Fruit fly (Drosophila melanogaster): ENCODE results near the gene CG13775.

Gene CG13775

dm6 chr2L:6921360-6922090 lies 35.2 kb downstream of the CG13775 start:
- TF ChIP-seq h (GFP tag; optimal IDR thresholded peaks at IDR 0.05) (peak; percentile 30), fru (GFP tag; optimal IDR thresholded peaks at IDR 0.05) (peak; percentile 29), N (GFP tag; optimal IDR thresholded peaks at IDR 0.05) (no peak), Mio (GFP tag; optimal IDR thresholded peaks at IDR 0.05) (no peak), woc (GFP tag; optimal IDR thresholded peaks at IDR 0.05) (no peak), ey (GFP tag; optimal IDR thresholded peaks at IDR 0.05) (no peak), Myc (optimal IDR thresholded peaks at IDR 0.05) (peak; percentile 1), dl (GFP tag; optimal IDR thresholded peaks at IDR 0.05; ENCODE audit: insufficient read depth in 1 of 2, partially characterized antibody in 2 of 2) (no peak), Rel (GFP tag; optimal IDR thresholded peaks at IDR 0.05) (no peak), Rel (tag; optimal IDR thresholded peaks at IDR 0.05) (peak; percentile 66), Jra (GFP tag; optimal IDR thresholded peaks at IDR 0.05) (no peak), Sp1 (GFP tag; optimal IDR thresholded peaks at IDR 0.05) (peak; percentile 3), psq (GFP tag; optimal IDR thresholded peaks at IDR 0.05) (peak; percentile 88), GATAd (GFP tag; optimal IDR thresholded peaks at IDR 0.05) (no peak), br (GFP tag; optimal IDR thresholded peaks at IDR 0.05) (no peak), OdsH (GFP tag; optimal IDR thresholded peaks at IDR 0.05) (no peak), CrebA (GFP tag; optimal IDR thresholded peaks at IDR 0.05; ENCODE audit: borderline replicate concordance) (no peak)

- peak; percentile 34 for TF ChIP-seq lola (GFP tag; optimal IDR thresholded peaks at IDR 0.05)
- TF ChIP-seq N (GFP tag; optimal IDR thresholded peaks at IDR 0.05) = peak; percentile 79
- no peak for TF ChIP-seq dsf (GFP tag; optimal IDR thresholded peaks at IDR 0.05; ENCODE audit: borderline replicate concordance)
- no peak for TF ChIP-seq dl (GFP tag; optimal IDR thresholded peaks at IDR 0.05; ENCODE audit: insufficient read depth in 1 of 2, partially characterized antibody in 2 of 2)
- peak; percentile 45 for TF ChIP-seq Hr83 (GFP tag; optimal IDR thresholded peaks at IDR 0.05; ENCODE audit: poor library complexity, severe bottlenecking)
- TF ChIP-seq tai (GFP tag; optimal IDR thresholded peaks at IDR 0.05) = no peak
- TF ChIP-seq fru (GFP tag; optimal IDR thresholded peaks at IDR 0.05) = no peak
- no peak for TF ChIP-seq Rel (GFP tag; optimal IDR thresholded peaks at IDR 0.05)
- TF ChIP-seq Rel (tag; optimal IDR thresholded peaks at IDR 0.05) = no peak
- no peak for TF ChIP-seq ey (GFP tag; optimal IDR thresholded peaks at IDR 0.05)
- TF ChIP-seq CG32264 (GFP tag; optimal IDR thresholded peaks at IDR 0.05) = no peak
- TF ChIP-seq woc (GFP tag; optimal IDR thresholded peaks at IDR 0.05) = peak; percentile 6
- peak; percentile 1 for TF ChIP-seq rgr (GFP tag; optimal IDR thresholded peaks at IDR 0.05)
These were observed 35.9 kb downstream of the CG13775 start, which contains the start of gene Hrb27C for dm6 chr2L:6920661-6921359. Gene Hrb27C, plus strand, starts transcription at chr2L:6920704.

- TF ChIP-seq br (GFP tag; optimal IDR thresholded peaks at IDR 0.05) = no peak
- TF ChIP-seq Dif (GFP tag; optimal IDR thresholded peaks at IDR 0.05; ENCODE audit: partially characterized antibody) = no peak
- no peak for TF ChIP-seq woc (GFP tag; optimal IDR thresholded peaks at IDR 0.05)
- no peak for TF ChIP-seq CrebA (GFP tag; optimal IDR thresholded peaks at IDR 0.05; ENCODE audit: borderline replicate concordance)
- peak; percentile 9 for TF ChIP-seq rgr (GFP tag; optimal IDR thresholded peaks at IDR 0.05)
- no peak for TF ChIP-seq CG32264 (GFP tag; optimal IDR thresholded peaks at IDR 0.05)
- no peak for TF ChIP-seq Jra (GFP tag; optimal IDR thresholded peaks at IDR 0.05)
- no peak for TF ChIP-seq Hnf4 (GFP tag; optimal IDR thresholded peaks at IDR 0.05)
- peak; percentile 14 for TF ChIP-seq Myc (optimal IDR thresholded peaks at IDR 0.05)
- TF ChIP-seq Rel (GFP tag; optimal IDR thresholded peaks at IDR 0.05) = no peak
- TF ChIP-seq Rel (tag; optimal IDR thresholded peaks at IDR 0.05) = no peak
- TF ChIP-seq HLH106 (tag; optimal IDR thresholded peaks at IDR 0.05) = no peak
These were observed 36.7 kb downstream of the CG13775 start, which contains the start of gene x16 for dm6 chr2L:6919850-6920660. Gene x16, minus strand, starts transcription at chr2L:6920210.

- TF ChIP-seq br (GFP tag; optimal IDR thresholded peaks at IDR 0.05) = no peak
- TF ChIP-seq OdsH (GFP tag; optimal IDR thresholded peaks at IDR 0.05) = peak; percentile 4
- peak; percentile 11 for TF ChIP-seq Myc (optimal IDR thresholded peaks at IDR 0.05)
- peak; percentile 72 for TF ChIP-seq woc (GFP tag; optimal IDR thresholded peaks at IDR 0.05)
These were observed 37.4 kb downstream of the CG13775 start for dm6 chr2L:6919203-6919849.

All from whole organism, wandering third instar larva.